ENCODE assay signal across 2 fruit fly cellular contexts in genomic region chr3R:13469246-13469645, dm6.
TF ChIP-seq lines count a peak whose summit lies in the region.

No protein-coding gene starts in this region.

TF ChIP-seq in whole organism, embryonic, 481 proteins besides CTCF, POLR2A, EP300 and RAD21 (continued from another document and continues in another):
- TF ChIP-seq CG32772 (GFP tag; IDR thresholded peaks at IDR 0.05; lab: Robert Waterston, UW) (peak; percentile 58), Abd-B (GFP tag; optimal IDR thresholded peaks at IDR 0.05; lab: Kevin White, UChicago) (peak; percentile 12), zen (tag; optimal IDR thresholded peaks at IDR 0.05; lab: Kevin White, UChicago) (peak; percentile 35), CG8478 (optimal IDR thresholded peaks at IDR 0.05; lab: Kevin White, UChicago) (no peak), CG13775 (GFP tag; optimal IDR thresholded peaks at IDR 0.05; lab: Kevin White, UChicago) (peak; percentile 20), bab2 (GFP tag; optimal IDR thresholded peaks at IDR 0.05; lab: Kevin White, UChicago) (peak; percentile 34), slbo (GFP tag; IDR thresholded peaks at IDR 0.05; lab: Robert Waterston, UW) (peak; percentile 30), CG3995 (GFP tag; optimal IDR thresholded peaks at IDR 0.05; lab: Kevin White, UChicago) (no peak), vvl (GFP tag; IDR thresholded peaks at IDR 0.05; lab: Robert Waterston, UW) (0 out of 2 replicates have a peak, but pooled peaks have one; percentile 41), CG11696 (GFP tag; IDR thresholded peaks at IDR 0.05; lab: Robert Waterston, UW) (peak; percentile 46; the same call in 1 of the 2 replicates), pan (optimal IDR thresholded peaks at IDR 0.05; lab: Kevin White, UChicago) (no peak), pan (GFP tag; optimal IDR thresholded peaks at IDR 0.05 in 1 of 2, IDR thresholded peaks at IDR 0.05 in 1 of 2) (peak in 1 of 2 experiments; percentile 34), jumu (GFP tag; optimal IDR thresholded peaks at IDR 0.05; lab: Kevin White, UChicago) (peak; percentile 39), ind (GFP tag; optimal IDR thresholded peaks at IDR 0.05; lab: Kevin White, UChicago) (peak; percentile 34), CG3847 (GFP tag; IDR thresholded peaks at IDR 0.05; lab: Robert Waterston, UW) (0 out of 2 replicates have a peak, but pooled peaks have one; percentile 24), CG17829 (tag; optimal IDR thresholded peaks at IDR 0.05; lab: Kevin White, UChicago) (peak; percentile 54), gce (GFP tag; IDR thresholded peaks at IDR 0.05; lab: Robert Waterston, UW) (0 out of 3 replicates have a peak, but pooled peaks have one; percentile 44), Oli (tag; optimal IDR thresholded peaks at IDR 0.05; lab: Kevin White, UChicago) (peak; percentile 39), CG15514 (GFP tag; optimal IDR thresholded peaks at IDR 0.05; lab: Kevin White, UChicago) (no peak), Optix (GFP tag; IDR thresholded peaks at IDR 0.05; lab: Robert Waterston, UW) (no peak), NC2β (GFP tag; optimal IDR thresholded peaks at IDR 0.05; lab: Kevin White, UChicago) (peak; percentile 5), D19A (tag; optimal IDR thresholded peaks at IDR 0.05; lab: Kevin White, UChicago) (no peak), ems (GFP tag; optimal IDR thresholded peaks at IDR 0.05; lab: Kevin White, UChicago) (peak; percentile 0), CG6654 (GFP tag; optimal IDR thresholded peaks at IDR 0.05; lab: Kevin White, UChicago) (no peak), dan (GFP tag; IDR thresholded peaks at IDR 0.05; lab: Robert Waterston, UW) (0 out of 2 replicates have a peak, but pooled peaks have one; percentile 25), CG4424 (GFP tag; optimal IDR thresholded peaks at IDR 0.05; lab: Kevin White, UChicago) (peak; percentile 54), lilli (GFP tag; optimal IDR thresholded peaks at IDR 0.05; lab: Kevin White, UChicago) (peak; percentile 14), CG17359 (tag; optimal IDR thresholded peaks at IDR 0.05; lab: Kevin White, UChicago) (no peak), B-H2 (GFP tag; optimal IDR thresholded peaks at IDR 0.05; lab: Kevin White, UChicago) (no peak), CG17328 (GFP tag; IDR thresholded peaks at IDR 0.05; lab: Robert Waterston, UW) (peak; percentile 38; the same call in 1 of the 2 replicates), Fer3 (tag; optimal IDR thresholded peaks at IDR 0.05; lab: Kevin White, UChicago) (no peak), CG9727 (GFP tag; optimal IDR thresholded peaks at IDR 0.05; lab: Kevin White, UChicago) (peak; percentile 7), nmo (GFP tag; optimal IDR thresholded peaks at IDR 0.05; lab: Kevin White, UChicago) (peak; percentile 37), CG2202 (tag; optimal IDR thresholded peaks at IDR 0.05; lab: Kevin White, UChicago) (no peak), sob (GFP tag; IDR thresholded peaks at IDR 0.05; lab: Robert Waterston, UW) (0 out of 2 replicates have a peak, but pooled peaks have one; percentile 11), Dip2 (GFP tag; IDR thresholded peaks at IDR 0.05; lab: Robert Waterston, UW) (no peak), Trl (optimal IDR thresholded peaks at IDR 0.05; lab: Kevin White, UChicago) (no peak), Trl (GFP tag; optimal IDR thresholded peaks at IDR 0.05; lab: Kevin White, UChicago) (peak; percentile 1), C15 (GFP tag; IDR thresholded peaks at IDR 0.05; lab: Robert Waterston, UW) (no peak), Ets65A (GFP tag; lab: Kevin White, UChicago) (peak; percentile 67), gsb-n (tag; optimal IDR thresholded peaks at IDR 0.05; lab: Kevin White, UChicago) (peak; percentile 73), zf30C (GFP tag; optimal IDR thresholded peaks at IDR 0.05; lab: Kevin White, UChicago) (peak; percentile 76), CG7357 (GFP tag; IDR thresholded peaks at IDR 0.05; lab: Robert Waterston, UW) (peak; percentile 45; the same call in 2 of the 3 replicates), CG4360 (GFP tag; IDR thresholded peaks at IDR 0.05; lab: Robert Waterston, UW) (0 out of 2 replicates have a peak, but pooled peaks have one; percentile 7), Ssrp (tag; optimal IDR thresholded peaks at IDR 0.05; lab: Kevin White, UChicago) (peak; percentile 29), grau (tag; optimal IDR thresholded peaks at IDR 0.05; lab: Kevin White, UChicago) (peak; percentile 37), Hr78 (GFP tag; optimal IDR thresholded peaks at IDR 0.05; lab: Kevin White, UChicago) (peak in 1 of 2 experiments; percentile 22), Xbp1 (GFP tag; optimal IDR thresholded peaks at IDR 0.05; lab: Kevin White, UChicago) (peak; percentile 24), chif (GFP tag; optimal IDR thresholded peaks at IDR 0.05; lab: Kevin White, UChicago) (peak; percentile 28 to 53), dmrt99B (tag; optimal IDR thresholded peaks at IDR 0.05; lab: Kevin White, UChicago) (peak; percentile 39), Dll (GFP tag; IDR thresholded peaks at IDR 0.05; lab: Robert Waterston, UW; ENCODE audit: partially characterized antibody) (no peak), esg (GFP tag; conservative IDR thresholded peaks at IDR 0.05; lab: Robert Waterston, UW) (0 out of 2 replicates have a peak, but pooled peaks have one; percentile 10), Chrac-16 (GFP tag; optimal IDR thresholded peaks at IDR 0.05; lab: Kevin White, UChicago) (peak; percentile 18), z (GFP tag; IDR thresholded peaks at IDR 0.05; lab: Robert Waterston, UW) (no peak), CG8281 (tag; optimal IDR thresholded peaks at IDR 0.05; lab: Kevin White, UChicago) (no peak), lola (GFP tag; optimal IDR thresholded peaks at IDR 0.05; lab: Kevin White, UChicago) (peak in 1 of 3 experiments; percentile 67), zfh1 (GFP tag; IDR thresholded peaks at IDR 0.05; lab: Robert Waterston, UW) (0 out of 3 replicates have a peak, but pooled peaks have one; percentile 14), emc (GFP tag; optimal IDR thresholded peaks at IDR 0.05; lab: Kevin White, UChicago) (no peak), Hsf (GFP tag; optimal IDR thresholded peaks at IDR 0.05; lab: Kevin White, UChicago) (peak; percentile 8), gem (tag; optimal IDR thresholded peaks at IDR 0.05; lab: Kevin White, UChicago) (peak; percentile 70), CG18262 (tag; optimal IDR thresholded peaks at IDR 0.05; lab: Kevin White, UChicago) (peak; percentile 66), bcd (GFP tag; optimal IDR thresholded peaks at IDR 0.05; lab: Kevin White, UChicago) (no peak), lmd (GFP tag; IDR thresholded peaks at IDR 0.05; lab: Robert Waterston, UW) (peak; percentile 41; the same call in 1 of the 2 replicates)

TF ChIP-seq in whole organism, prepupa, 60 proteins besides CTCF, POLR2A, EP300 and RAD21 (continued from another document):
- TF ChIP-seq Met (GFP tag; optimal IDR thresholded peaks at IDR 0.05; lab: Kevin White, UChicago) (peak; percentile 32), Eip75B (GFP tag; optimal IDR thresholded peaks at IDR 0.05; lab: Kevin White, UChicago) (peak; percentile 1), svp (GFP tag; lab: Kevin White, UChicago) (peak; percentile 78), lz (GFP tag; optimal IDR thresholded peaks at IDR 0.05; lab: Kevin White, UChicago) (peak; percentile 34), fd85E (GFP tag; optimal IDR thresholded peaks at IDR 0.05; lab: Kevin White, UChicago) (no peak), vri (GFP tag; optimal IDR thresholded peaks at IDR 0.05; lab: Kevin White, UChicago) (no peak), topi (GFP tag; optimal IDR thresholded peaks at IDR 0.05; lab: Kevin White, UChicago) (peak; percentile 25), dac (GFP tag; optimal IDR thresholded peaks at IDR 0.05; lab: Kevin White, UChicago) (no peak), CG4318 (GFP tag; optimal IDR thresholded peaks at IDR 0.05; lab: Kevin White, UChicago) (no peak), CG8119 (GFP tag; IDR thresholded peaks at IDR 0.05; lab: Robert Waterston, UW) (no peak)
